Worm (Caenorhabditis elegans): ENCODE measurements around the gene K07C5.2.

DNA sequence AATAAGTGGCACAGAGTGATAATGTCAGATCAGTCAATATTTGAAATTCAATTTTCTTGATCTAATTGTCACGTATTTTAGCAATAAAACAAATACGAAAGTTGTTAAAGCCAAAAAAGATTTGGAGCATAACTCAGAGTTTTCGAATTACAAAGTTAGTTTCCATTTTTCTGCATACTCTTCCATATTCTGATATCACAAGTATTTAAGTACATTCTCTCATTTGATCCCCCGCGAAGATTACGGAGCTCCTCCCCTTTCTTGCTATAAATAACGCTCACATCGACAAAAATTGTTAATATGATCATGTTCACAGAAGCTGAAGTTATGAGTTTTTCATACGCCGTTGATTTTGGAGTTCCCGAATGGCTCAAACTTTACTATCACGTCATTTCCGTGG, 29.0 kb downstream of the K07C5.2 start, which contains the start of gene sri-20:
- TF ChIP-seq hmg-4 (GFP tag; optimal IDR thresholded peaks at IDR 0.05) (no peak), flt-1 (GFP tag; IDR thresholded peaks at IDR 0.05) (no peak), B0310.2 (tag; optimal IDR thresholded peaks at IDR 0.05) (no peak), hmbx-1 (tag; optimal IDR thresholded peaks at IDR 0.05) (no peak), ets-7 (tag; optimal IDR thresholded peaks at IDR 0.05) (no peak), aly-1 (tag; optimal IDR thresholded peaks at IDR 0.05) (no peak), F13C5.2 (tag; optimal IDR thresholded peaks at IDR 0.05) (no peak), pes-1 (GFP tag; IDR thresholded peaks at IDR 0.05) (no peak), ama-1 (optimal IDR thresholded peaks at IDR 0.05) (no peak), hnd-1 (tag; optimal IDR thresholded peaks at IDR 0.05) (no peak), sea-1 (GFP tag; conservative IDR thresholded peaks at IDR 0.05) (no peak), scrt-1 (GFP tag; IDR thresholded peaks at IDR 0.05) (no peak)

All from whole organism, early embryonic.